Fruit fly (Drosophila melanogaster) whole organism, embryonic: ENCODE measurements around the gene Naam.
A peak's percentile ranks its signal among the peaks of the same experiment; 100 is the strongest.

Source experiments
- Atf3 ChIP-seq: fragments of 200-800 bp; sonication (Bioruptor generic); optimal IDR thresholded peaks from 3 replicates; lab custom pipeline; 2016; ENCODE audit warnings: missing biosample characterization, missing genetic modification characterization
- BtbVII ChIP-seq: fragments of 200-800 bp; sonication (Bioruptor generic); optimal IDR thresholded peaks from 3 replicates; lab custom pipeline; 2017; ENCODE audit warnings: missing biosample characterization, mild to moderate bottlenecking, missing genetic modification characterization
- CG10431 ChIP-seq: fragments of 200-800 bp; sonication (Bioruptor generic); optimal IDR thresholded peaks from 3 replicates; lab custom pipeline; 2018; ENCODE audit warnings: missing biosample characterization, mild to moderate bottlenecking, missing genetic modification characterization
- CG10543 ChIP-seq: fragments of 200-800 bp; sonication (Bioruptor generic); optimal IDR thresholded peaks from 3 replicates; lab custom pipeline; 2017; ENCODE audit warnings: missing biosample characterization, mild to moderate bottlenecking, missing genetic modification characterization, moderate library complexity
- CG10654 ChIP-seq: fragments of 200-800 bp; sonication (Bioruptor generic); optimal IDR thresholded peaks from 2 replicates; lab custom pipeline; 2016; ENCODE audit warnings: missing biosample characterization, missing genetic modification characterization
- CG11247 ChIP-seq: fragments of 200-800 bp; sonication (Bioruptor generic); IDR thresholded peaks from 2 replicates; pipeline ENCODE4 v1.3.6; 2022; ENCODE audit warnings: missing biosample characterization, missing genetic modification characterization
- CG12155 ChIP-seq: fragments of 200-800 bp; sonication (Bioruptor generic); optimal IDR thresholded peaks from 3 replicates; lab custom pipeline; 2016; ENCODE audit warnings: missing biosample characterization, missing genetic modification characterization
- CG12391 ChIP-seq: fragments of 200-800 bp; sonication (Bioruptor generic); optimal IDR thresholded peaks from 3 replicates; lab custom pipeline; 2018; ENCODE audit warnings: missing biosample characterization, mild to moderate bottlenecking, missing genetic modification characterization, moderate library complexity
- CG14667 ChIP-seq: fragments of 200-800 bp; sonication (Bioruptor generic); IDR thresholded peaks from 2 replicates; pipeline ENCODE4 v1.3.6; 2022; ENCODE audit warnings: missing biosample characterization, missing genetic modification characterization
- CG14860 ChIP-seq: fragments of 200-800 bp; sonication (Bioruptor generic); IDR thresholded peaks from 3 replicates; pipeline ENCODE4 v1.3.6; 2022; ENCODE audit warnings: missing biosample characterization, missing genetic modification characterization; ENCODE audit not compliant: partially characterized antibody
- CG15269 ChIP-seq: fragments of 200-800 bp; sonication (Bioruptor generic); optimal IDR thresholded peaks from 2 replicates; lab custom pipeline; 2018; ENCODE audit warnings: missing biosample characterization, mild to moderate bottlenecking, missing genetic modification characterization, moderate library complexity
- CG1603 ChIP-seq: fragments of 200-800 bp; sonication (Bioruptor generic); optimal IDR thresholded peaks from 2 replicates; lab custom pipeline; 2019; ENCODE audit warnings: missing biosample characterization, mild to moderate bottlenecking, missing genetic modification characterization, moderate library complexity
- CG16813 ChIP-seq: fragments of 200-800 bp; sonication (Bioruptor generic); IDR thresholded peaks from 3 replicates; pipeline ENCODE4 v1.3.6; 2022; ENCODE audit warnings: missing biosample characterization, missing genetic modification characterization; ENCODE audit not compliant: partially characterized antibody
- CG17385 ChIP-seq: fragments of 200-800 bp; sonication (Bioruptor generic); optimal IDR thresholded peaks from 3 replicates; lab custom pipeline; 2018; ENCODE audit warnings: missing biosample characterization, mild to moderate bottlenecking, missing genetic modification characterization
- CG1792 ChIP-seq: fragments of 200-800 bp; sonication (Bioruptor generic); optimal IDR thresholded peaks from 2 replicates; lab custom pipeline; 2016; ENCODE audit warnings: missing biosample characterization, missing genetic modification characterization
- CG2889 ChIP-seq: fragments of 200-800 bp; sonication (Bioruptor generic); IDR thresholded peaks from 3 replicates; pipeline ENCODE4 v1.3.6; 2022; ENCODE audit warnings: missing biosample characterization, missing genetic modification characterization
- CG3065 ChIP-seq: fragments of 200-800 bp; sonication (Bioruptor generic); optimal IDR thresholded peaks from 2 replicates; lab custom pipeline; 2016; ENCODE audit warnings: missing biosample characterization, missing genetic modification characterization
- CG4328 ChIP-seq: fragments of 200-800 bp; sonication (Bioruptor generic); optimal IDR thresholded peaks from 3 replicates; lab custom pipeline; 2017; ENCODE audit warnings: missing biosample characterization, missing genetic modification reagents, missing genetic modification characterization
- CG4424 ChIP-seq: fragments of 200-800 bp; sonication (Bioruptor generic); optimal IDR thresholded peaks from 3 replicates; lab custom pipeline; 2016; ENCODE audit warnings: missing biosample characterization, missing genetic modification characterization
- CG4707 ChIP-seq: fragments of 200-800 bp; sonication (Bioruptor generic); optimal IDR thresholded peaks from 2 replicates; lab custom pipeline; 2018; ENCODE audit warnings: missing biosample characterization, mild to moderate bottlenecking, missing genetic modification characterization, moderate library complexity
- CG7372 ChIP-seq: fragments of 200-800 bp; sonication (Bioruptor generic); IDR thresholded peaks from 2 replicates; pipeline ENCODE4 v1.3.6; 2022; ENCODE audit warnings: missing biosample characterization, missing genetic modification characterization
- CG8290 ChIP-seq, 3 experiments: fragments of 200-800 bp; sonication (Bioruptor generic); optimal IDR thresholded peaks; 2 replicates each; lab custom pipeline; 2016 to 2019; ENCODE audit warnings: missing biosample characterization in 3 of 3, missing genetic modification characterization in 3 of 3, mild to moderate bottlenecking in 2 of 3, moderate library complexity in 1 of 3
- CG9932 ChIP-seq: fragments of 200-800 bp; sonication (Bioruptor generic); IDR thresholded peaks from 2 replicates; pipeline ENCODE4 v1.3.6; 2022; ENCODE audit warnings: missing biosample characterization, missing genetic modification characterization
- D ChIP-seq, 2 experiments: fragments of 200-800 bp in 1 of 2; fragments of >200 bp in 1 of 2; sonication (Bioruptor generic) in 1 of 2; optimal IDR thresholded peaks; 2 replicates in 1 of 2; 3 replicates in 1 of 2; lab custom pipeline; 2017; ENCODE audit warnings: mild to moderate bottlenecking in 1 of 2, missing biosample characterization in 1 of 2, missing genetic modification characterization in 1 of 2, missing genetic modification reagents in 1 of 2
- D19A ChIP-seq: fragments of 200-800 bp; optimal IDR thresholded peaks from 3 replicates; lab custom pipeline; 2019; ENCODE audit warnings: missing biosample characterization, mild to moderate bottlenecking, missing genetic modification characterization, moderate library complexity
- Drgx ChIP-seq: fragments of 200-800 bp; sonication (Bioruptor generic); IDR thresholded peaks from 2 replicates; pipeline ENCODE4 v1.3.6; 2022; ENCODE audit warnings: missing biosample characterization, missing genetic modification characterization
- Elba2 ChIP-seq: fragments of 200-800 bp; sonication (Bioruptor generic); optimal IDR thresholded peaks from 3 replicates; lab custom pipeline; 2016; ENCODE audit warnings: missing biosample characterization, missing genetic modification characterization
- Lpt ChIP-seq: fragments of >200 bp; optimal IDR thresholded peaks from 2 replicates; lab custom pipeline; 2018; ENCODE audit warnings: missing biosample characterization, missing genetic modification characterization
- NK7.1 ChIP-seq: fragments of 200-800 bp; sonication (Bioruptor generic); optimal IDR thresholded peaks from 3 replicates; lab custom pipeline; 2016; ENCODE audit warnings: missing biosample characterization, missing genetic modification characterization
- Sin3A ChIP-seq: fragments of >200 bp; optimal IDR thresholded peaks from 2 replicates; lab custom pipeline; 2018
- Six4 ChIP-seq: fragments of 200-800 bp; sonication (Bioruptor generic); optimal IDR thresholded peaks from 2 replicates; lab custom pipeline; 2016; ENCODE audit warnings: missing biosample characterization, missing genetic modification characterization
- ac ChIP-seq: fragments of 200-800 bp; sonication (Bioruptor generic); optimal IDR thresholded peaks from 3 replicates; lab custom pipeline; 2017; ENCODE audit warnings: missing biosample characterization, mild to moderate bottlenecking, missing genetic modification characterization
- bbx ChIP-seq: fragments of 200-800 bp; sonication (Bioruptor generic); IDR thresholded peaks from 2 replicates; pipeline ENCODE4 v1.3.6; 2022; ENCODE audit warnings: missing biosample characterization, missing genetic modification characterization; ENCODE audit not compliant: partially characterized antibody
- bowl ChIP-seq: fragments of 200-800 bp; sonication (Bioruptor generic); IDR thresholded peaks from 2 replicates; pipeline ENCODE4 v1.3.6; 2022; ENCODE audit warnings: missing biosample characterization, missing genetic modification characterization
- cad ChIP-seq: fragments of >200 bp; optimal IDR thresholded peaks from 2 replicates; lab custom pipeline; 2017; ENCODE audit warnings: missing biosample characterization, missing genetic modification characterization
- dati ChIP-seq: fragments of 200-800 bp; sonication (Bioruptor generic); IDR thresholded peaks from 2 replicates; pipeline ENCODE4 v1.3.6; 2022; ENCODE audit warnings: missing biosample characterization, missing genetic modification characterization
- exex ChIP-seq: fragments of 200-800 bp; sonication (Bioruptor generic); optimal IDR thresholded peaks from 4 replicates; lab custom pipeline; 2018; ENCODE audit warnings: missing biosample characterization, mild to moderate bottlenecking, missing genetic modification characterization, moderate library complexity
- fd96Cb ChIP-seq: fragments of 200-800 bp; sonication (Bioruptor generic); optimal IDR thresholded peaks from 2 replicates; lab custom pipeline; 2018; ENCODE audit warnings: missing biosample characterization, mild to moderate bottlenecking, missing genetic modification characterization, moderate library complexity
- ham ChIP-seq: fragments of 200-800 bp; sonication (Bioruptor generic); IDR thresholded peaks from 2 replicates; pipeline ENCODE4 v1.3.6; 2022; ENCODE audit warnings: missing biosample characterization, missing genetic modification characterization
- knrl ChIP-seq: fragments of 200-800 bp; sonication (Bioruptor generic); IDR thresholded peaks from 3 replicates; pipeline ENCODE4 v1.3.6; 2022; ENCODE audit warnings: missing biosample characterization, missing genetic modification characterization; ENCODE audit not compliant: partially characterized antibody
- lov ChIP-seq, 2 experiments: fragments of 200-800 bp in 1 of 2; fragments of >200 bp in 1 of 2; sonication (Bioruptor generic) in 1 of 2; IDR thresholded peaks in 1 of 2; optimal IDR thresholded peaks in 1 of 2; 2 replicates in 1 of 2; 3 replicates in 1 of 2; pipeline versions ENCODE4 v1.3.6 to Lab custom; 2017 to 2022; ENCODE audit warnings: missing biosample characterization in 1 of 2, missing genetic modification characterization in 1 of 2
- nerfin-1 ChIP-seq: fragments of 200-800 bp; sonication (Bioruptor generic); optimal IDR thresholded peaks from 3 replicates; lab custom pipeline; 2019; ENCODE audit warnings: missing biosample characterization, mild to moderate bottlenecking, missing genetic modification characterization, moderate library complexity
- pb ChIP-seq: fragments of 200-800 bp; sonication (Bioruptor generic); optimal IDR thresholded peaks from 3 replicates; lab custom pipeline; 2016; ENCODE audit warnings: missing biosample characterization, missing genetic modification characterization
- salm ChIP-seq: fragments of 200-800 bp; sonication (Bioruptor generic); optimal IDR thresholded peaks from 2 replicates; lab custom pipeline; 2018; ENCODE audit warnings: missing biosample characterization, mild to moderate bottlenecking, missing genetic modification characterization
- sqz ChIP-seq: fragments of 200-800 bp; sonication (Bioruptor generic); optimal IDR thresholded peaks from 3 replicates; lab custom pipeline; 2018; ENCODE audit warnings: missing biosample characterization, mild to moderate bottlenecking, missing genetic modification characterization
- tgo ChIP-seq: fragments of 200-800 bp; sonication (Bioruptor generic); IDR thresholded peaks from 3 replicates; pipeline ENCODE4 v1.3.6; 2022; ENCODE audit warnings: missing biosample characterization, missing genetic modification characterization
- tio ChIP-seq: fragments of 200-800 bp; sonication (Bioruptor generic); optimal IDR thresholded peaks from 2 replicates; lab custom pipeline; 2017; ENCODE audit warnings: missing biosample characterization, missing genetic modification characterization, inconsistent platforms
- tx ChIP-seq: fragments of 200-800 bp; sonication (Bioruptor generic); optimal IDR thresholded peaks from 2 replicates; lab custom pipeline; 2016; ENCODE audit warnings: missing biosample characterization, missing genetic modification characterization
- wek ChIP-seq: fragments of 200-800 bp; sonication (Bioruptor generic); optimal IDR thresholded peaks from 3 replicates; lab custom pipeline; 2018; ENCODE audit warnings: missing biosample characterization, mild to moderate bottlenecking, missing genetic modification characterization, moderate library complexity

The Naam gene

dm6 chr3R:19641498-19642065 lies 29.7 kb upstream of the Naam start (continued):
- TF ChIP-seq CG8290 (GFP tag; optimal IDR thresholded peaks at IDR 0.05; lab: Kevin White, UChicago) (no peak), CG8290 (tag; optimal IDR thresholded peaks at IDR 0.05; lab: Kevin White, UChicago) (peak; percentile 24 to 51), tgo (peak; percentile 90), ham (GFP tag; lab: Robert Waterston, UW) (no peak), bowl (GFP tag; lab: Robert Waterston, UW) (peak; percentile 63; the same call in 1 of the 2 replicates), sqz (peak; percentile 83), CG1603 (tag; lab: Kevin White, UChicago) (peak; percentile 60), CG17385 (peak; percentile 76), CG4328 (GFP tag; lab: Kevin White, UChicago) (peak; percentile 79), CG15269 (tag; lab: Kevin White, UChicago) (peak; percentile 95), CG10654 (GFP tag; lab: Kevin White, UChicago) (peak; percentile 66), D19A (tag; lab: Kevin White, UChicago) (peak; percentile 83), Elba2 (GFP tag; lab: Kevin White, UChicago) (no peak), Drgx (GFP tag; lab: Robert Waterston, UW) (peak; percentile 91), pb (GFP tag; lab: Kevin White, UChicago) (peak; percentile 36), salm (peak; percentile 88), CG12155 (peak; percentile 61), fd96Cb (tag; lab: Kevin White, UChicago) (peak; percentile 86), CG10543 (GFP tag; lab: Kevin White, UChicago) (peak; percentile 51), CG10431 (GFP tag; lab: Kevin White, UChicago) (peak; percentile 18), knrl (GFP tag; lab: Robert Waterston, UW) (no peak), Atf3 (GFP tag; lab: Kevin White, UChicago) (no peak), CG3065 (GFP tag; lab: Kevin White, UChicago) (peak; percentile 27), CG1792 (GFP tag; lab: Kevin White, UChicago) (no peak), CG7372 (GFP tag; lab: Robert Waterston, UW) (peak; percentile 82), Lpt (GFP tag; lab: Kevin White, UChicago) (no peak), bbx (no peak), CG2889 (GFP tag; lab: Robert Waterston, UW) (peak; percentile 74; the same call in 2 of the 3 replicates), D (optimal IDR thresholded peaks at IDR 0.05; lab: Kevin White, UChicago) (no peak), D (GFP tag; optimal IDR thresholded peaks at IDR 0.05; lab: Kevin White, UChicago) (peak; percentile 79), exex (peak; percentile 66), CG14667 (GFP tag; lab: Robert Waterston, UW) (peak; percentile 63; the same call in 1 of the 2 replicates), Sin3A (lab: Kevin White, UChicago) (no peak), cad (no peak), wek (GFP tag; lab: Kevin White, UChicago) (peak; percentile 56), CG4707 (peak; percentile 83), nerfin-1 (tag; lab: Kevin White, UChicago) (peak; percentile 84), CG14860 (no peak), CG9932 (GFP tag; lab: Robert Waterston, UW) (peak; percentile 76), tio (GFP tag; lab: Kevin White, UChicago) (peak; percentile 60), dati (GFP tag; lab: Robert Waterston, UW) (peak; percentile 80), CG12391 (peak; percentile 90), NK7.1 (GFP tag; lab: Kevin White, UChicago) (peak; percentile 64), CG11247 (GFP tag; lab: Robert Waterston, UW) (peak; percentile 82), CG16813 (GFP tag; lab: Robert Waterston, UW) (no peak), BtbVII (GFP tag; lab: Kevin White, UChicago) (peak; percentile 87), lov (optimal IDR thresholded peaks at IDR 0.05; lab: Kevin White, UChicago) (no peak), lov (GFP tag; IDR thresholded peaks at IDR 0.05; lab: Robert Waterston, UW) (peak; percentile 94), ac (GFP tag; lab: Kevin White, UChicago) (peak; percentile 18), CG4424 (GFP tag; lab: Kevin White, UChicago) (peak; percentile 86), tx (GFP tag; lab: Kevin White, UChicago) (no peak), Six4 (GFP tag; lab: Kevin White, UChicago) (peak; percentile 65)
